Worm (Caenorhabditis elegans) whole organism, young adult: Measurements from ENCODE around the gene srr-8.

Source experiments
- B0261.1 ChIP-seq: sonication (generic microtip); optimal IDR thresholded peaks from 2 replicates; lab custom pipeline; 2016; ENCODE audit warnings: mild to moderate bottlenecking, missing genetic modification characterization, moderate library complexity, missing compliant biosample characterization
- B0336.3 ChIP-seq: fragments of 200-800 bp; sonication (Bioruptor generic); IDR thresholded peaks from 2 replicates; pipeline ENCODE4 v1.3.6; 2022; ENCODE audit warnings: missing genetic modification characterization, missing compliant biosample characterization
- D2030.7 ChIP-seq: fragments of 200-800 bp; sonication (Bioruptor generic); IDR thresholded peaks from 2 replicates; pipeline ENCODE4 v1.3.6; 2022; ENCODE audit warnings: missing genetic modification reagents, missing genetic modification characterization, missing compliant biosample characterization
- F22D6.2 ChIP-seq: sonication (generic microtip); optimal IDR thresholded peaks from 2 replicates; lab custom pipeline; 2016; ENCODE audit warnings: mild to moderate bottlenecking, missing genetic modification characterization, missing compliant biosample characterization
- F23B12.7 ChIP-seq: sonication (generic microtip); optimal IDR thresholded peaks from 2 replicates; lab custom pipeline; 2017; ENCODE audit warnings: missing genetic modification characterization, mild to moderate bottlenecking, missing compliant biosample characterization, antibody characterized with exemption, moderate library complexity; ENCODE audit not compliant: insufficient read depth
- F57A8.1 ChIP-seq: fragments of 200-800 bp; sonication (Bioruptor generic); optimal IDR thresholded peaks from 2 replicates; lab custom pipeline; 2018; ENCODE audit warnings: mild to moderate bottlenecking, missing genetic modification characterization, moderate library complexity, missing compliant biosample characterization
- Y53F4B.3 ChIP-seq: fragments of 200-800 bp; sonication (Bioruptor generic); IDR thresholded peaks from 2 replicates; pipeline ENCODE4 v1.3.6; 2022; ENCODE audit warnings: missing genetic modification reagents, missing genetic modification characterization, missing compliant biosample characterization
- Y53G8AR.9 ChIP-seq: fragments of 200-800 bp; sonication (Bioruptor generic); conservative IDR thresholded peaks from 2 replicates; pipeline ENCODE4 v1.3.6; 2022; ENCODE audit warnings: missing genetic modification reagents, missing genetic modification characterization, missing compliant biosample characterization
- Y95B8A.8 ChIP-seq: fragments of 200-800 bp; sonication (Bioruptor generic); IDR thresholded peaks from 2 replicates; pipeline ENCODE4 v1.3.6; 2022; ENCODE audit warnings: missing genetic modification reagents, missing genetic modification characterization, missing compliant biosample characterization
- atf-7 ChIP-seq: sonication (generic microtip); optimal IDR thresholded peaks from 2 replicates; lab custom pipeline; 2017; ENCODE audit warnings: mild to moderate bottlenecking, missing genetic modification characterization, missing compliant biosample characterization
- athp-1 ChIP-seq: sonication (generic microtip); optimal IDR thresholded peaks from 2 replicates; lab custom pipeline; 2017; ENCODE audit warnings: mild to moderate bottlenecking, missing genetic modification characterization, missing compliant biosample characterization
- ceh-58 ChIP-seq: fragments of 200-800 bp; sonication (Bioruptor generic); IDR thresholded peaks from 2 replicates; pipeline ENCODE4 v1.3.6; 2022; ENCODE audit warnings: missing genetic modification characterization, missing compliant biosample characterization
- ceh-79 ChIP-seq: sonication (generic microtip); optimal IDR thresholded peaks from 2 replicates; lab custom pipeline; 2017; ENCODE audit warnings: mild to moderate bottlenecking, missing genetic modification characterization, missing compliant biosample characterization
- ceh-91 ChIP-seq: fragments of 200-800 bp; sonication (Bioruptor generic); IDR thresholded peaks from 2 replicates; pipeline ENCODE4 v1.3.6; 2022; ENCODE audit warnings: missing genetic modification reagents, missing genetic modification characterization, missing compliant biosample characterization
- dox-1 ChIP-seq: fragments of 200-800 bp; sonication (Bioruptor generic); IDR thresholded peaks from 2 replicates; pipeline ENCODE4 v1.3.6; 2022; ENCODE audit warnings: missing genetic modification reagents, missing genetic modification characterization, missing compliant biosample characterization
- egl-44 ChIP-seq: fragments of 200-800 bp; sonication (Bioruptor generic); IDR thresholded peaks from 2 replicates; pipeline ENCODE4 v1.3.6; 2022; ENCODE audit warnings: missing genetic modification reagents, missing genetic modification characterization, missing compliant biosample characterization
- ekl-4 ChIP-seq: fragments of 200-800 bp; sonication (Bioruptor generic); IDR thresholded peaks from 2 replicates; pipeline ENCODE4 v1.3.6; 2022; ENCODE audit warnings: missing genetic modification reagents, missing genetic modification characterization, missing compliant biosample characterization
- hlh-12 ChIP-seq: sonication (generic microtip); optimal IDR thresholded peaks from 2 replicates; lab custom pipeline; 2016; ENCODE audit warnings: missing genetic modification characterization, missing compliant biosample characterization
- hrde-1 ChIP-seq: sonication (generic microtip); optimal IDR thresholded peaks from 2 replicates; lab custom pipeline; 2016; ENCODE audit warnings: missing genetic modification characterization, mild to moderate bottlenecking, missing compliant biosample characterization, moderate library complexity, missing genotype, missing genetic modification reagents, borderline replicate concordance
- lag-1 ChIP-seq: fragments of 200-800 bp; sonication (Bioruptor generic); IDR thresholded peaks from 2 replicates; pipeline ENCODE4 v1.3.6; 2022; ENCODE audit warnings: missing genetic modification reagents, missing genetic modification characterization, missing compliant biosample characterization
- let-607 ChIP-seq, 2 experiments: fragments of 200-800 bp in 1 of 2; sonication (Bioruptor generic) in 1 of 2; sonication (generic microtip) in 1 of 2; optimal IDR thresholded peaks; 2 replicates each; lab custom pipeline; 2016 to 2018; ENCODE audit warnings: mild to moderate bottlenecking in 2 of 2, missing compliant biosample characterization in 2 of 2, missing genetic modification characterization in 2 of 2, moderate library complexity in 2 of 2, missing genotype in 1 of 2
- lin-26 ChIP-seq: fragments of 200-800 bp; sonication (Bioruptor generic); IDR thresholded peaks from 2 replicates; pipeline ENCODE4 v1.3.6; 2022; ENCODE audit warnings: missing genetic modification reagents, missing genetic modification characterization, missing compliant biosample characterization
- lin-35 ChIP-seq, 3 experiments: fragments of 150-350 bp in 2 of 3; sonication (generic microtip) in 1 of 3; optimal IDR thresholded peaks; 2 replicates each; lab custom pipeline; 2014 to 2018; ENCODE audit warnings: missing biosample characterization in 3 of 3, missing genetic modification characterization in 3 of 3, missing genetic modification reagents in 3 of 3
- lin-40 ChIP-seq: sonication (generic microtip); optimal IDR thresholded peaks from 2 replicates; lab custom pipeline; 2016; ENCODE audit warnings: missing genetic modification characterization, mild to moderate bottlenecking, missing compliant biosample characterization, missing genotype, missing genetic modification reagents
- lin-54 ChIP-seq: fragments of 200-800 bp; sonication (Bioruptor generic); optimal IDR thresholded peaks from 2 replicates; lab custom pipeline; 2018; ENCODE audit warnings: mild to moderate bottlenecking, missing genetic modification characterization, missing compliant biosample characterization
- madf-6 ChIP-seq: fragments of 200-800 bp; sonication (Bioruptor generic); IDR thresholded peaks from 2 replicates; pipeline ENCODE4 v1.3.6; 2022; ENCODE audit warnings: missing genetic modification reagents, missing genetic modification characterization, missing compliant biosample characterization
- mcd-1 ChIP-seq: fragments of 200-800 bp; sonication (Bioruptor generic); IDR thresholded peaks from 2 replicates; pipeline ENCODE4 v1.3.6; 2022; ENCODE audit warnings: missing genetic modification reagents, missing genetic modification characterization, missing compliant biosample characterization
- mel-28 ChIP-seq: sonication (generic microtip); optimal IDR thresholded peaks from 2 replicates; lab custom pipeline; 2016; ENCODE audit warnings: borderline replicate concordance, mild to moderate bottlenecking, missing genetic modification characterization, missing compliant biosample characterization
- mes-4 ChIP-seq: sonication (generic microtip); optimal IDR thresholded peaks from 2 replicates; lab custom pipeline; 2016; ENCODE audit warnings: missing genotype, missing genetic modification characterization, missing compliant biosample characterization
- mxl-1 ChIP-seq: sonication (generic microtip); optimal IDR thresholded peaks from 2 replicates; lab custom pipeline; 2016; ENCODE audit warnings: missing genetic modification characterization, missing compliant biosample characterization
- nfya-1 ChIP-seq: sonication (generic microtip); optimal IDR thresholded peaks from 2 replicates; lab custom pipeline; 2017; ENCODE audit warnings: antibody characterized with exemption, missing compliant biosample characterization, missing genetic modification characterization, borderline replicate concordance; ENCODE audit not compliant: insufficient read depth
- nhr-120 ChIP-seq: fragments of 200-800 bp; sonication (Bioruptor generic); IDR thresholded peaks from 2 replicates; pipeline ENCODE4 v1.3.6; 2022; ENCODE audit warnings: missing genetic modification characterization, missing compliant biosample characterization
- nhr-179 ChIP-seq: sonication (generic microtip); optimal IDR thresholded peaks from 2 replicates; lab custom pipeline; 2016; ENCODE audit warnings: mild to moderate bottlenecking, missing genetic modification characterization, missing compliant biosample characterization
- nhr-80 ChIP-seq: sonication (generic microtip); optimal IDR thresholded peaks from 2 replicates; lab custom pipeline; 2016; ENCODE audit warnings: missing genetic modification characterization, missing compliant biosample characterization
- nhr-90 ChIP-seq: sonication (generic microtip); optimal IDR thresholded peaks from 2 replicates; lab custom pipeline; 2016; ENCODE audit warnings: missing genotype, mild to moderate bottlenecking, missing genetic modification characterization, missing compliant biosample characterization
- rcor-1 ChIP-seq: fragments of 200-800 bp; sonication (Bioruptor generic); IDR thresholded peaks from 2 replicates; pipeline ENCODE4 v1.3.6; 2022; ENCODE audit warnings: missing genetic modification reagents, missing genetic modification characterization, missing compliant biosample characterization
- repo-1 ChIP-seq: sonication (generic microtip); optimal IDR thresholded peaks from 2 replicates; lab custom pipeline; 2017; ENCODE audit warnings: mild to moderate bottlenecking, missing genetic modification characterization, missing compliant biosample characterization
- rpc-1 ChIP-seq, 2 experiments: fragments of 150-350 bp in 1 of 2; sonication (generic microtip) in 1 of 2; optimal IDR thresholded peaks; 2 replicates each; lab custom pipeline; 2014 to 2018; ENCODE audit warnings: missing biosample characterization in 1 of 2, missing genetic modification characterization in 1 of 2, missing genetic modification reagents in 1 of 2, missing genotype in 1 of 2
- sdz-38 ChIP-seq: sonication (generic microtip); optimal IDR thresholded peaks from 2 replicates; lab custom pipeline; 2016; ENCODE audit warnings: missing genotype, missing genetic modification characterization, missing compliant biosample characterization
- snpc-4 ChIP-seq, 5 experiments: fragments of 150-350 bp in 1 of 5; sonication (generic microtip) in 4 of 5; optimal IDR thresholded peaks; 2 replicates each; lab custom pipeline; 2014 to 2018; ENCODE audit warnings: missing genetic modification characterization in 5 of 5, missing biosample characterization in 3 of 5, antibody characterized with exemption in 2 of 5, mild to moderate bottlenecking in 2 of 5, missing compliant biosample characterization in 2 of 5, missing genotype in 2 of 5, moderate library complexity in 2 of 5, missing genetic modification reagents in 1 of 5
- tbp1 ChIP-seq: fragments of 200-800 bp; sonication (Bioruptor generic); optimal IDR thresholded peaks from 2 replicates; lab custom pipeline; 2018; ENCODE audit warnings: mild to moderate bottlenecking, missing genetic modification characterization, missing compliant biosample characterization
- tbx-9 ChIP-seq: sonication (generic microtip); optimal IDR thresholded peaks from 2 replicates; lab custom pipeline; 2016; ENCODE audit warnings: borderline replicate concordance, missing genetic modification characterization, inconsistent platforms, missing compliant biosample characterization
- zim-3 ChIP-seq: sonication (generic microtip); optimal IDR thresholded peaks from 2 replicates; lab custom pipeline; 2017; ENCODE audit warnings: mild to moderate bottlenecking, missing genetic modification characterization, moderate library complexity, missing compliant biosample characterization
- ztf-18 ChIP-seq: sonication (generic microtip); optimal IDR thresholded peaks from 2 replicates; lab custom pipeline; 2016; ENCODE audit warnings: missing genotype, mild to moderate bottlenecking, missing genetic modification characterization, missing compliant biosample characterization
- ztf-25 ChIP-seq: fragments of 200-800 bp; sonication (Bioruptor generic); IDR thresholded peaks from 2 replicates; pipeline ENCODE4 v1.3.6; 2022; ENCODE audit warnings: missing genetic modification reagents, missing genetic modification characterization, missing compliant biosample characterization
- ztf-28 ChIP-seq: fragments of 200-800 bp; sonication (Bioruptor generic); IDR thresholded peaks from 2 replicates; pipeline ENCODE4 v1.3.6; 2022; ENCODE audit warnings: missing genetic modification reagents, missing genetic modification characterization, missing compliant biosample characterization

The srr-8 gene

DNA sequence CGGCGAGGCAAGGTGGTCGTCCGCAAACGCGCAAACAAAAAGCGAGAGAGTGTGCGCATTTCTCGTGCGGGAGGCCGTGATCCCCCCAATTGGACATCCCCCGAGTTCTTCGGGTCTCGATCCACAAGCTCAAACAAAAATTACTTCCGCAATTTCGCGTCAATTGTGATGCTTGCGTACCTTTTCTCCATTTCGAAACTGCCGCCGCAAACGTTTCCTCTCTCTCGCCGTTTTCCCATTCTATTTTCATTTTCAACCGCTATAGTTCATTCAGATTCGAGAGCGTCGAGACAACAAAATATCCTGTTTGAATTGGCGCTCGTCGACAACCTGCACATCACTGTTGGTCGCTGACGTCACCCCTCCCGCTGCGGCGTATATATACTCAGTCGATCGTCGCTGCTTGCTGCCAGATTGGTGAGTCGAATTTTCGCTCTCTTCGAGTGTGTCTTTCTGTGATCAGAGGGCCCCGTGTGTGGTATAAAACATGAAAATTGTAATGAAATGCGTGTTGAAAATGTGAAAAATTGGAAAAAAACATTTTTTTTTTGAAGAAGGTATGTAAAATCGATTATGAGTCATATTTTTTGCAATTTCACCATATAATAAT, 48.0 kb downstream of the srr-8 start, which contains the start of the genes pqn-51 and K11D12.14 (continued):
- TF ChIP-seq B0261.1 (tag; lab: Kevin White, UChicago) = no peak
- TF ChIP-seq nhr-90 = peak; percentile 8
- peak; percentile 88 for TF ChIP-seq Y53G8AR.9 (GFP tag; lab: Robert Waterston, UW)
- TF ChIP-seq lin-54 (GFP tag; lab: Kevin White, UChicago) = peak; percentile 91
- TF ChIP-seq mxl-1 (tag; lab: Kevin White, UChicago) = no peak
- peak; percentile 95 for TF ChIP-seq lin-40
- peak; percentile 99 for TF ChIP-seq atf-7 (tag; lab: Kevin White, UChicago)
- no peak for TF ChIP-seq ceh-79 (tag; lab: Kevin White, UChicago)
- TF ChIP-seq mel-28 (tag; lab: Kevin White, UChicago) = no peak
- peak; percentile 93 for TF ChIP-seq ztf-18 (tag; lab: Kevin White, UChicago)
- TF ChIP-seq let-607 (tag; optimal IDR thresholded peaks at IDR 0.05; lab: Kevin White, UChicago) = peak; percentile 77 to 91
- TF ChIP-seq zim-3 = no peak
- no peak for TF ChIP-seq rpc-1 (optimal IDR thresholded peaks at IDR 0.05; lab: Kevin White, UChicago)
- TF ChIP-seq rpc-1 (tag; optimal IDR thresholded peaks at IDR 0.05; lab: Kevin White, UChicago) = no peak
- TF ChIP-seq nhr-179 (tag; lab: Kevin White, UChicago) = no peak
- TF ChIP-seq repo-1 (tag; lab: Kevin White, UChicago) = no peak
- TF ChIP-seq ceh-91 (GFP tag; lab: Robert Waterston, UW) = peak; percentile 64
- peak; percentile 68 for TF ChIP-seq tbp1 (GFP tag; lab: Kevin White, UChicago)
- TF ChIP-seq athp-1 (tag; lab: Kevin White, UChicago) = peak; percentile 71
- TF ChIP-seq mes-4 (tag; lab: Kevin White, UChicago) = no peak
- TF ChIP-seq F22D6.2 (tag; lab: Kevin White, UChicago) = peak; percentile 35
- peak; percentile 43 for TF ChIP-seq F23B12.7 (tag; lab: Kevin White, UChicago)
- TF ChIP-seq nfya-1 (tag; lab: Kevin White, UChicago) = no peak
- peak; percentile 93 for TF ChIP-seq rcor-1 (GFP tag; lab: Robert Waterston, UW)
- TF ChIP-seq dox-1 (GFP tag; lab: Robert Waterston, UW) = peak; percentile 97
- no peak for TF ChIP-seq snpc-4 (GFP tag; optimal IDR thresholded peaks at IDR 0.05; lab: Kevin White, UChicago)
- peak in 3 of 4 experiments; percentile 21 to 71 (median 68) for TF ChIP-seq snpc-4 (tag; optimal IDR thresholded peaks at IDR 0.05; lab: Kevin White, UChicago)
- TF ChIP-seq B0336.3 (GFP tag; lab: Robert Waterston, UW) = no peak
- TF ChIP-seq lag-1 = no peak
- peak; percentile 57; the same call in 1 of the 2 replicates for TF ChIP-seq Y95B8A.8
- TF ChIP-seq D2030.7 (GFP tag; lab: Robert Waterston, UW) = peak; percentile 90
- peak; percentile 96 for TF ChIP-seq ekl-4
- no peak for TF ChIP-seq F57A8.1 (GFP tag; lab: Kevin White, UChicago)
- no peak for TF ChIP-seq nhr-120
- peak in 2 of 3 experiments; percentile 34 to 90 for TF ChIP-seq lin-35 (GFP tag; optimal IDR thresholded peaks at IDR 0.05; lab: Kevin White, UChicago)
- 0 out of 2 replicates have a peak, but pooled peaks have one; percentile 35 for TF ChIP-seq ztf-25 (GFP tag; lab: Robert Waterston, UW)
- TF ChIP-seq tbx-9 (tag; lab: Kevin White, UChicago) = no peak
- TF ChIP-seq ztf-28 (GFP tag; lab: Robert Waterston, UW) = 0 out of 2 replicates have a peak, but pooled peaks have one; percentile 35
- TF ChIP-seq mcd-1 (GFP tag; lab: Robert Waterston, UW) = peak; percentile 96
- peak; percentile 86 for TF ChIP-seq madf-6
- TF ChIP-seq sdz-38 (tag; lab: Kevin White, UChicago) = no peak
- TF ChIP-seq hrde-1 (tag; lab: Kevin White, UChicago) = no peak
- peak; percentile 79 for TF ChIP-seq nhr-80 (tag; lab: Kevin White, UChicago)
- TF ChIP-seq egl-44 (GFP tag; lab: Robert Waterston, UW) = peak; percentile 76; the same call in 1 of the 2 replicates
- TF ChIP-seq ceh-58 = no peak
- TF ChIP-seq lin-26 (GFP tag; lab: Robert Waterston, UW) = peak; percentile 81
- TF ChIP-seq Y53F4B.3 = no peak
- no peak for TF ChIP-seq hlh-12 (tag; lab: Kevin White, UChicago)
